Worm (Caenorhabditis elegans): ENCODE measurements around the gene morc-1.

Gene morc-1

ce11 chrIII:5202641-5203040, 4.1 kb downstream of the morc-1 start:
- TF ChIP-seq nhr-129 (tag; optimal IDR thresholded peaks at IDR 0.05) (peak; percentile 80), dmd-4 (tag; optimal IDR thresholded peaks at IDR 0.05) (no peak), nhr-25 (tag; optimal IDR thresholded peaks at IDR 0.05) (peak; percentile 92), lin-11 (tag; optimal IDR thresholded peaks at IDR 0.05) (no peak), mdl-1 (tag; optimal IDR thresholded peaks at IDR 0.05) (no peak), nhr-6 (tag; optimal IDR thresholded peaks at IDR 0.05) (peak; percentile 71), unc-55 (GFP tag; optimal IDR thresholded peaks at IDR 0.05) (peak; percentile 45), fos-1 (tag; optimal IDR thresholded peaks at IDR 0.05) (peak; percentile 85), ceh-16 (tag; optimal IDR thresholded peaks at IDR 0.05) (no peak), lin-13 (GFP tag; optimal IDR thresholded peaks at IDR 0.05) (peak; percentile 55), ztf-4 (tag; optimal IDR thresholded peaks at IDR 0.05) (peak; percentile 51), sma-9 (GFP tag; optimal IDR thresholded peaks at IDR 0.05) (peak; percentile 80), sma-9 (tag; optimal IDR thresholded peaks at IDR 0.05) (no peak), C34F6.9 (tag; optimal IDR thresholded peaks at IDR 0.05) (peak; percentile 74), egl-27 (tag; optimal IDR thresholded peaks at IDR 0.05) (peak; percentile 51), ZK546.5 (tag; optimal IDR thresholded peaks at IDR 0.05) (no peak), crh-2 (tag; optimal IDR thresholded peaks at IDR 0.05) (peak; percentile 86), sma-3 (GFP tag; optimal IDR thresholded peaks at IDR 0.05) (peak; percentile 63), nhr-21 (tag; optimal IDR thresholded peaks at IDR 0.05) (peak; percentile 55), F13H6.1 (tag; optimal IDR thresholded peaks at IDR 0.05) (peak; percentile 54), blmp-1 (tag; optimal IDR thresholded peaks at IDR 0.05; ENCODE audit: insufficient read depth) (peak; percentile 70), gmeb-1 (tag; optimal IDR thresholded peaks at IDR 0.05) (peak; percentile 54), lsy-2 (tag; optimal IDR thresholded peaks at IDR 0.05) (peak; percentile 7 to 51)

ce11 chrIII:5201267-5201666, 5.4 kb downstream of the morc-1 start:
- TF ChIP-seq ztf-11 (tag; optimal IDR thresholded peaks at IDR 0.05) = no peak
- peak; percentile 14 for TF ChIP-seq C34F6.9 (tag; optimal IDR thresholded peaks at IDR 0.05)
- peak; percentile 69 for TF ChIP-seq sma-9 (GFP tag; optimal IDR thresholded peaks at IDR 0.05)
- TF ChIP-seq sma-9 (tag; optimal IDR thresholded peaks at IDR 0.05) = no peak
- no peak for TF ChIP-seq alr-1 (tag; optimal IDR thresholded peaks at IDR 0.05)
- TF ChIP-seq skn-1 (tag; optimal IDR thresholded peaks at IDR 0.05) = no peak
- peak; percentile 97 for TF ChIP-seq fos-1 (tag; optimal IDR thresholded peaks at IDR 0.05)
- peak in 1 of 2 experiments; percentile 28 for TF ChIP-seq lsy-2 (tag; optimal IDR thresholded peaks at IDR 0.05)
- TF ChIP-seq crh-2 (tag; optimal IDR thresholded peaks at IDR 0.05) = peak; percentile 88
- TF ChIP-seq nhr-129 (tag; optimal IDR thresholded peaks at IDR 0.05) = peak; percentile 30
- TF ChIP-seq sma-3 (GFP tag; optimal IDR thresholded peaks at IDR 0.05) = peak; percentile 44
- TF ChIP-seq nhr-25 (tag; optimal IDR thresholded peaks at IDR 0.05) = peak; percentile 53
- TF ChIP-seq F13H6.1 (tag; optimal IDR thresholded peaks at IDR 0.05) = peak; percentile 1
- TF ChIP-seq nhr-21 (tag; optimal IDR thresholded peaks at IDR 0.05) = peak; percentile 25
- no peak for TF ChIP-seq sem-4 (tag; optimal IDR thresholded peaks at IDR 0.05)
- TF ChIP-seq gmeb-1 (tag; optimal IDR thresholded peaks at IDR 0.05) = peak; percentile 58
- TF ChIP-seq nhr-237 (tag; optimal IDR thresholded peaks at IDR 0.05) = no peak

ce11 chrIII:5200349-5200748, 6.4 kb downstream of the morc-1 start:
- no peak for TF ChIP-seq unc-55 (GFP tag; optimal IDR thresholded peaks at IDR 0.05)
- peak; percentile 60 for TF ChIP-seq fos-1 (tag; optimal IDR thresholded peaks at IDR 0.05)
- no peak for TF ChIP-seq unc-39 (tag; optimal IDR thresholded peaks at IDR 0.05)
- TF ChIP-seq ztf-11 (tag; optimal IDR thresholded peaks at IDR 0.05) = no peak
- no peak for TF ChIP-seq nhr-6 (tag; optimal IDR thresholded peaks at IDR 0.05)
- no peak for TF ChIP-seq nhr-237 (tag; optimal IDR thresholded peaks at IDR 0.05)
- no peak for TF ChIP-seq F13H6.1 (tag; optimal IDR thresholded peaks at IDR 0.05)
- TF ChIP-seq sma-9 (GFP tag; optimal IDR thresholded peaks at IDR 0.05) = peak; percentile 49
- TF ChIP-seq sma-9 (tag; optimal IDR thresholded peaks at IDR 0.05) = no peak
- no peak for TF ChIP-seq nhr-11 (tag; optimal IDR thresholded peaks at IDR 0.05)
- no peak for TF ChIP-seq elt-3 (tag; optimal IDR thresholded peaks at IDR 0.05)
- TF ChIP-seq lsy-2 (tag; optimal IDR thresholded peaks at IDR 0.05) = no peak
- no peak for TF ChIP-seq nhr-10 (tag; optimal IDR thresholded peaks at IDR 0.05)
- no peak for TF ChIP-seq ama-1 (optimal IDR thresholded peaks at IDR 0.05)
- no peak for TF ChIP-seq ceh-82 (tag; optimal IDR thresholded peaks at IDR 0.05)
- no peak for TF ChIP-seq unc-62 (GFP tag; optimal IDR thresholded peaks at IDR 0.05)
- TF ChIP-seq snpc-4 (tag; optimal IDR thresholded peaks at IDR 0.05) = no peak
- TF ChIP-seq Y55F3AM.14 (GFP tag; optimal IDR thresholded peaks at IDR 0.05) = no peak
- TF ChIP-seq nhr-12 (tag; optimal IDR thresholded peaks at IDR 0.05) = no peak
- no peak for TF ChIP-seq ztf-4 (tag; optimal IDR thresholded peaks at IDR 0.05)
- no peak for TF ChIP-seq ceh-16 (tag; optimal IDR thresholded peaks at IDR 0.05)
- no peak for TF ChIP-seq C34F6.9 (tag; optimal IDR thresholded peaks at IDR 0.05)
- peak; percentile 43 for TF ChIP-seq nhr-25 (tag; optimal IDR thresholded peaks at IDR 0.05)
- TF ChIP-seq lin-39 (tag; optimal IDR thresholded peaks at IDR 0.05) = no peak
- TF ChIP-seq dmd-4 (tag; optimal IDR thresholded peaks at IDR 0.05) = no peak
- no peak for TF ChIP-seq sma-3 (GFP tag; optimal IDR thresholded peaks at IDR 0.05)
- TF ChIP-seq lin-13 (GFP tag; optimal IDR thresholded peaks at IDR 0.05) = no peak
- no peak for TF ChIP-seq nhr-21 (tag; optimal IDR thresholded peaks at IDR 0.05)
- TF ChIP-seq R02D3.7 (tag; optimal IDR thresholded peaks at IDR 0.05) = no peak
- no peak for TF ChIP-seq egl-27 (tag; optimal IDR thresholded peaks at IDR 0.05)
- TF ChIP-seq mbf-1 (tag; optimal IDR thresholded peaks at IDR 0.05) = no peak
- TF ChIP-seq gmeb-1 (tag; optimal IDR thresholded peaks at IDR 0.05) = peak; percentile 32
- TF ChIP-seq ZK546.5 (tag; optimal IDR thresholded peaks at IDR 0.05) = no peak
- no peak for TF ChIP-seq lin-11 (tag; optimal IDR thresholded peaks at IDR 0.05)
- TF ChIP-seq mab-5 (tag; optimal IDR thresholded peaks at IDR 0.05) = no peak
- TF ChIP-seq aly-2 (tag; optimal IDR thresholded peaks at IDR 0.05) = no peak
- TF ChIP-seq alr-1 (tag; optimal IDR thresholded peaks at IDR 0.05) = no peak
- no peak for TF ChIP-seq nhr-23 (tag; optimal IDR thresholded peaks at IDR 0.05)
- no peak for TF ChIP-seq sem-4 (tag; optimal IDR thresholded peaks at IDR 0.05)
- no peak for TF ChIP-seq zag-1 (tag; optimal IDR thresholded peaks at IDR 0.05)
- TF ChIP-seq mdl-1 (tag; optimal IDR thresholded peaks at IDR 0.05) = no peak

All from whole organism, L2 larva.